Worm (Caenorhabditis elegans) whole organism, L4 larva: ENCODE measurements around the gene nas-31.
A peak's percentile ranks its signal among the peaks of the same experiment; 100 is the strongest.

Experiments
- F26F4.8 ChIP-seq: fragments of 200-800 bp; sonication (Bioruptor generic); conservative IDR thresholded peaks from 2 replicates; pipeline ENCODE4 v1.3.6; 2022; ENCODE audit warnings: missing genetic modification characterization, missing compliant biosample characterization
- F37D6.2 ChIP-seq: sonication (generic microtip); optimal IDR thresholded peaks from 2 replicates; lab custom pipeline; 2016; ENCODE audit warnings: mild to moderate bottlenecking, missing genetic modification characterization, missing compliant biosample characterization
- F49E8.2 ChIP-seq: sonication (generic microtip); optimal IDR thresholded peaks from 2 replicates; lab custom pipeline; 2016; ENCODE audit warnings: missing compliant biosample characterization, mild to moderate bottlenecking, missing genetic modification characterization, borderline replicate concordance
- R02D3.7 ChIP-seq: fragments of 150-350 bp; sonication (generic microtip); optimal IDR thresholded peaks from 3 replicates; lab custom pipeline; 2014; ENCODE audit warnings: missing biosample characterization, missing genetic modification characterization
- Y105C5A.15 ChIP-seq: fragments of 200-800 bp; sonication (Bioruptor generic); IDR thresholded peaks from 2 replicates; pipeline ENCODE4 v1.3.6; 2022; ENCODE audit warnings: missing genetic modification characterization, missing compliant biosample characterization
- Y5F2A.4 ChIP-seq: fragments of 200-800 bp; sonication (Bioruptor generic); optimal IDR thresholded peaks from 2 replicates; lab custom pipeline; 2018; ENCODE audit warnings: mild to moderate bottlenecking, missing genetic modification characterization, missing compliant biosample characterization
- Y75B8A.6 ChIP-seq: fragments of 200-800 bp; sonication (Bioruptor generic); IDR thresholded peaks from 2 replicates; pipeline ENCODE4 v1.3.6; 2022; ENCODE audit warnings: missing genetic modification reagents, missing genetic modification characterization, missing compliant biosample characterization
- ZK337.2 ChIP-seq: fragments of 200-800 bp; sonication (Bioruptor generic); IDR thresholded peaks from 2 replicates; pipeline ENCODE4 v1.3.6; 2022; ENCODE audit warnings: missing genetic modification reagents, missing genetic modification characterization, missing compliant biosample characterization
- aha-1 ChIP-seq: fragments of 150-350 bp; peaks from one replicate; lab custom pipeline; 2014; ENCODE audit warnings: missing biosample characterization, missing genetic modification characterization
- arid-1 ChIP-seq: fragments of 200-800 bp; sonication (Bioruptor generic); conservative IDR thresholded peaks from 2 replicates; pipeline ENCODE4 v1.3.6; 2022; ENCODE audit warnings: missing genetic modification reagents, missing genetic modification characterization, missing compliant biosample characterization
- ceh-32 ChIP-seq: sonication (generic microtip); optimal IDR thresholded peaks from 2 replicates; lab custom pipeline; 2016; ENCODE audit warnings: mild to moderate bottlenecking, missing genetic modification characterization, missing compliant biosample characterization; ENCODE audit not compliant: poor library complexity
- ceh-82 ChIP-seq: sonication (generic microtip); optimal IDR thresholded peaks from 2 replicates; lab custom pipeline; 2017; ENCODE audit warnings: missing biosample characterization, missing genetic modification characterization
- ctbp-1 ChIP-seq: fragments of 200-800 bp; sonication (Bioruptor generic); IDR thresholded peaks from 2 replicates; pipeline ENCODE4 v1.3.6; 2022; ENCODE audit warnings: missing genetic modification reagents, missing genetic modification characterization, missing compliant biosample characterization
- daf-19 ChIP-seq: fragments of 200-800 bp; sonication (Bioruptor generic); conservative IDR thresholded peaks from 2 replicates; pipeline ENCODE4 v1.3.6; 2022; ENCODE audit warnings: missing genetic modification characterization, missing compliant biosample characterization
- dmd-6 ChIP-seq: fragments of 200-800 bp; sonication (Bioruptor generic); IDR thresholded peaks from 2 replicates; pipeline ENCODE4 v1.3.6; 2022; ENCODE audit warnings: missing genetic modification reagents, missing genetic modification characterization, missing compliant biosample characterization
- dmd-8 ChIP-seq: fragments of 200-800 bp; sonication (Bioruptor generic); IDR thresholded peaks from 2 replicates; pipeline ENCODE4 v1.3.6; 2022; ENCODE audit warnings: missing genetic modification characterization, missing compliant biosample characterization
- dmd-9 ChIP-seq: fragments of 200-800 bp; sonication (Bioruptor generic); IDR thresholded peaks from 2 replicates; pipeline ENCODE4 v1.3.6; 2022; ENCODE audit warnings: missing genetic modification reagents, missing genetic modification characterization, missing compliant biosample characterization
- duxl-1 ChIP-seq: sonication (generic microtip); optimal IDR thresholded peaks from 2 replicates; lab custom pipeline; 2016; ENCODE audit warnings: mild to moderate bottlenecking, missing genetic modification characterization, moderate library complexity, missing compliant biosample characterization; ENCODE audit not compliant: poor library complexity
- dve-1 ChIP-seq: sonication (generic microtip); optimal IDR thresholded peaks from 2 replicates; lab custom pipeline; 2017; ENCODE audit warnings: antibody characterized with exemption, mild to moderate bottlenecking, missing genetic modification characterization, missing compliant biosample characterization; ENCODE audit not compliant: insufficient read depth
- egl-27 ChIP-seq: sonication (generic microtip); optimal IDR thresholded peaks from 3 replicates; lab custom pipeline; 2017; ENCODE audit warnings: missing biosample characterization, missing genetic modification reagents, missing genetic modification characterization
- fkh-10 ChIP-seq: fragments of 150-350 bp; optimal IDR thresholded peaks from 2 replicates; lab custom pipeline; 2014; ENCODE audit warnings: missing biosample characterization, missing genetic modification reagents, missing genetic modification characterization
- gei-8 ChIP-seq: fragments of 200-800 bp; sonication (Bioruptor generic); optimal IDR thresholded peaks from 2 replicates; lab custom pipeline; 2018; ENCODE audit warnings: mild to moderate bottlenecking, missing genetic modification characterization, missing compliant biosample characterization
- hif-1 ChIP-seq, 2 experiments: sonication (generic microtip); optimal IDR thresholded peaks; 2 replicates each; lab custom pipeline; 2016 to 2017; ENCODE audit warnings: missing compliant biosample characterization in 2 of 2, missing genetic modification characterization in 2 of 2, missing genetic modification reagents in 2 of 2, missing genotype in 2 of 2, mild to moderate bottlenecking in 1 of 2
- hmg-1.1 ChIP-seq: fragments of 200-800 bp; sonication (Bioruptor generic); IDR thresholded peaks from 2 replicates; pipeline ENCODE4 v1.3.6; 2022; ENCODE audit warnings: missing genetic modification reagents, missing genetic modification characterization, missing compliant biosample characterization
- jun-1 ChIP-seq: fragments of 150-350 bp; optimal IDR thresholded peaks from 2 replicates; lab custom pipeline; 2014; ENCODE audit warnings: missing biosample characterization, missing genetic modification reagents, missing genetic modification characterization
- lim-7 ChIP-seq: fragments of 200-800 bp; sonication (Bioruptor generic); IDR thresholded peaks from 2 replicates; pipeline ENCODE4 v1.3.6; 2022; ENCODE audit warnings: missing genetic modification characterization, missing compliant biosample characterization
- lin-29 ChIP-seq: fragments of 200-800 bp; sonication (Bioruptor generic); IDR thresholded peaks from 2 replicates; pipeline ENCODE4 v1.3.6; 2022; ENCODE audit warnings: missing genetic modification reagents, missing genetic modification characterization, missing compliant biosample characterization
- lin-38 ChIP-seq: fragments of 200-800 bp; sonication (Bioruptor generic); IDR thresholded peaks from 2 replicates; pipeline ENCODE4 v1.3.6; 2022; ENCODE audit warnings: missing genetic modification reagents, missing genetic modification characterization, missing compliant biosample characterization
- lsy-2 ChIP-seq, 2 experiments: fragments of 150-350 bp in 1 of 2; sonication (generic microtip) in 1 of 2; optimal IDR thresholded peaks; 2 replicates each; lab custom pipeline; 2014 to 2017; ENCODE audit warnings: missing biosample characterization in 2 of 2, missing genetic modification characterization in 2 of 2
- madf-5 ChIP-seq, 2 experiments: fragments of 200-800 bp; sonication (Bioruptor generic); IDR thresholded peaks; 2 replicates each; pipeline ENCODE4 v1.3.6; 2022; ENCODE audit warnings: missing compliant biosample characterization in 2 of 2, missing genetic modification characterization in 2 of 2
- madf-9 ChIP-seq: fragments of 200-800 bp; sonication (Bioruptor generic); conservative IDR thresholded peaks from 2 replicates; pipeline ENCODE4 v1.3.6; 2022; ENCODE audit warnings: missing genetic modification reagents, missing genetic modification characterization, missing compliant biosample characterization
- mdt-29 ChIP-seq: fragments of 200-800 bp; sonication (Bioruptor generic); IDR thresholded peaks from 2 replicates; pipeline ENCODE4 v1.3.6; 2022; ENCODE audit warnings: missing genetic modification reagents, missing genetic modification characterization, missing compliant biosample characterization
- mes-2 ChIP-seq: sonication (generic microtip); optimal IDR thresholded peaks from 2 replicates; lab custom pipeline; 2016; ENCODE audit warnings: missing genotype, mild to moderate bottlenecking, missing genetic modification characterization, missing compliant biosample characterization; ENCODE audit not compliant: poor library complexity, severe bottlenecking
- mxl-2 ChIP-seq: fragments of 200-800 bp; sonication (Bioruptor generic); conservative IDR thresholded peaks from 2 replicates; pipeline ENCODE4 v1.3.6; 2022; ENCODE audit warnings: missing genetic modification reagents, missing genetic modification characterization, missing compliant biosample characterization
- mxl-3 ChIP-seq: fragments of 200-800 bp; sonication (Bioruptor generic); optimal IDR thresholded peaks from 2 replicates; lab custom pipeline; 2018; ENCODE audit warnings: mild to moderate bottlenecking, missing genetic modification characterization, missing compliant biosample characterization
- nhr-111 ChIP-seq: fragments of 200-800 bp; sonication (Bioruptor generic); optimal IDR thresholded peaks from 2 replicates; lab custom pipeline; 2018; ENCODE audit warnings: mild to moderate bottlenecking, missing genetic modification characterization, missing compliant biosample characterization
- nhr-237 ChIP-seq: sonication (generic microtip); optimal IDR thresholded peaks from 2 replicates; lab custom pipeline; 2017; ENCODE audit warnings: missing biosample characterization, missing genetic modification characterization
- nhr-41 ChIP-seq: fragments of 200-800 bp; sonication (Bioruptor generic); IDR thresholded peaks from 2 replicates; pipeline ENCODE4 v1.3.6; 2022; ENCODE audit warnings: missing genetic modification reagents, missing genetic modification characterization, missing compliant biosample characterization
- nhr-42 ChIP-seq: fragments of 200-800 bp; sonication (Bioruptor generic); IDR thresholded peaks from 2 replicates; pipeline ENCODE4 v1.3.6; 2022; ENCODE audit warnings: missing genetic modification characterization, missing compliant biosample characterization
- nhr-48 ChIP-seq: sonication (generic microtip); optimal IDR thresholded peaks from 2 replicates; lab custom pipeline; 2016; ENCODE audit warnings: mild to moderate bottlenecking, missing genetic modification characterization, missing compliant biosample characterization
- nhr-77 ChIP-seq: fragments of 150-350 bp; optimal IDR thresholded peaks from 2 replicates; lab custom pipeline; 2014; ENCODE audit warnings: missing biosample characterization, missing genetic modification characterization
- rbr-2 ChIP-seq: sonication (generic microtip); optimal IDR thresholded peaks from 2 replicates; lab custom pipeline; 2016; ENCODE audit warnings: missing genotype, missing genetic modification characterization, missing compliant biosample characterization
- skn-1 ChIP-seq: fragments of 150-350 bp; optimal IDR thresholded peaks from 2 replicates; lab custom pipeline; 2014; ENCODE audit warnings: missing biosample characterization, missing genetic modification characterization
- snpc-4 ChIP-seq: fragments of 150-350 bp; optimal IDR thresholded peaks from 2 replicates; lab custom pipeline; 2014; ENCODE audit warnings: missing biosample characterization, missing genetic modification characterization
- tra-1 ChIP-seq: fragments of 200-800 bp; sonication (Bioruptor generic); IDR thresholded peaks from 2 replicates; pipeline ENCODE4 v1.3.6; 2022; ENCODE audit warnings: missing genetic modification reagents, missing genetic modification characterization, missing compliant biosample characterization
- unc-130 ChIP-seq: sonication (generic microtip); optimal IDR thresholded peaks from 2 replicates; lab custom pipeline; 2016; ENCODE audit warnings: missing genetic modification reagents, missing genetic modification characterization, missing compliant biosample characterization
- unc-39 ChIP-seq: sonication (generic microtip); optimal IDR thresholded peaks from 2 replicates; lab custom pipeline; 2017; ENCODE audit warnings: missing biosample characterization, missing genetic modification characterization
- unc-62 ChIP-seq, 3 experiments: fragments of 150-350 bp in 1 of 3; sonication (generic microtip); optimal IDR thresholded peaks in 2 of 3; peaks in 1 of 3; 1 replicate in 1 of 3; 2 replicates in 2 of 3; lab custom pipeline; 2014 to 2017; ENCODE audit warnings: missing biosample characterization in 3 of 3, missing genetic modification characterization in 3 of 3, missing genetic modification reagents in 3 of 3, missing genotype in 1 of 3
- vab-7 ChIP-seq: fragments of 200-800 bp; sonication (Bioruptor generic); IDR thresholded peaks from 2 replicates; pipeline ENCODE4 v1.3.6; 2022; ENCODE audit warnings: missing genetic modification reagents, missing genetic modification characterization, missing compliant biosample characterization
- zag-1 ChIP-seq: fragments of 150-350 bp; optimal IDR thresholded peaks from 2 replicates; lab custom pipeline; 2014; ENCODE audit warnings: missing biosample characterization, missing genetic modification characterization
- ztf-11 ChIP-seq: fragments of 150-350 bp; optimal IDR thresholded peaks from 2 replicates; lab custom pipeline; 2014; ENCODE audit warnings: missing biosample characterization, missing genetic modification characterization

The nas-31 gene

DNA sequence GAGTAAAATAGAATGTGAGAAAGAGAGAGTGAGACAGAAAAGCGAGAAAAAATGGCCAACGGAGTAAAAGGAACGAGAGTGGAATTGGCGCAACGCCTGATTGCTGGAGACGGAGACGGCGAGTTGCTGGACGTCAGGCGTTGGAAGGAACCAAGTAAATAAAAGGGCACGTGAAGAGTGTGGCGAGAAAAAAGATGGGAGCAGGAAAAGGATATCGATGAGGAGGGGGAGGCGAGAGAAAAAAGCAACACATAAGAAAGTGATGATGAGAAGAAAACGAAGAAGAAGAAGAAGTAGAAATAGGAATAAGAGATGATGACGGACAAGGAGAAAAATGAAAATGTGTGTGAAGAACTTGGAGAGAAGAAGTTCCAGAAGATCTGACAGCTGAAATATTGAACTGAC lies 50.2 kb downstream of the nas-31 start (continued):
- TF ChIP-seq arid-1 (GFP tag; lab: Robert Waterston, UW) (no peak), dve-1 (peak; percentile 77), F49E8.2 (tag; lab: Kevin White, UChicago) (no peak), daf-19 (GFP tag; lab: Robert Waterston, UW) (no peak), dmd-9 (GFP tag; lab: Robert Waterston, UW) (no peak), ZK337.2 (GFP tag; lab: Robert Waterston, UW) (peak; percentile 43; the same call in 1 of the 2 replicates), gei-8 (peak; percentile 47), rbr-2 (tag; lab: Kevin White, UChicago) (peak; percentile 75), skn-1 (tag; lab: Kevin White, UChicago) (no peak), madf-9 (GFP tag; lab: Robert Waterston, UW) (no peak), ztf-11 (tag; lab: Kevin White, UChicago) (no peak), hmg-1.1 (peak; percentile 87), nhr-48 (tag; lab: Kevin White, UChicago) (peak; percentile 28), Y5F2A.4 (GFP tag; lab: Kevin White, UChicago) (no peak), vab-7 (GFP tag; lab: Robert Waterston, UW) (peak; percentile 42; the same call in 1 of the 2 replicates), tra-1 (GFP tag; lab: Robert Waterston, UW) (peak; percentile 73), F26F4.8 (no peak), mes-2 (tag; lab: Kevin White, UChicago) (peak; percentile 53), unc-130 (GFP tag; lab: Kevin White, UChicago) (no peak), ctbp-1 (peak; percentile 91), Y75B8A.6 (GFP tag; lab: Robert Waterston, UW) (no peak), R02D3.7 (tag; lab: Kevin White, UChicago) (no peak), jun-1 (tag; lab: Kevin White, UChicago) (no peak), aha-1 (peak; percentile 99), nhr-41 (GFP tag; lab: Robert Waterston, UW) (no peak), nhr-111 (GFP tag; lab: Kevin White, UChicago) (no peak), ceh-32 (peak; percentile 12), zag-1 (no peak), unc-62 (GFP tag; optimal IDR thresholded peaks at IDR 0.05 in 1 of 2; lab: Kevin White, UChicago) (peak in 1 of 2 experiments; percentile 95), unc-62 (tag; optimal IDR thresholded peaks at IDR 0.05; lab: Kevin White, UChicago) (no peak), mxl-3 (GFP tag; lab: Kevin White, UChicago) (peak; percentile 62), lim-7 (GFP tag; lab: Robert Waterston, UW) (no peak), unc-39 (tag; lab: Kevin White, UChicago) (no peak), madf-5 (GFP tag; IDR thresholded peaks at IDR 0.05; lab: Robert Waterston, UW) (no peak), nhr-77 (tag; lab: Kevin White, UChicago) (peak; percentile 67), ceh-82 (tag; lab: Kevin White, UChicago) (no peak), lsy-2 (tag; optimal IDR thresholded peaks at IDR 0.05; lab: Kevin White, UChicago) (peak; percentile 76 to 79), Y105C5A.15 (GFP tag; lab: Robert Waterston, UW) (no peak), snpc-4 (no peak), F37D6.2 (tag; lab: Kevin White, UChicago) (peak; percentile 54), hif-1 (tag; optimal IDR thresholded peaks at IDR 0.05; lab: Kevin White, UChicago) (peak in 1 of 2 experiments; percentile 67), nhr-237 (tag; lab: Kevin White, UChicago) (no peak), dmd-8 (GFP tag; lab: Robert Waterston, UW) (no peak), duxl-1 (tag; lab: Kevin White, UChicago) (no peak), lin-38 (no peak), mdt-29 (GFP tag; lab: Robert Waterston, UW) (no peak), lin-29 (GFP tag; lab: Robert Waterston, UW) (no peak), dmd-6 (GFP tag; lab: Robert Waterston, UW) (peak; percentile 79), mxl-2 (GFP tag; lab: Robert Waterston, UW) (no peak), fkh-10 (GFP tag; lab: Kevin White, UChicago) (peak; percentile 92), egl-27 (tag; lab: Kevin White, UChicago) (no peak), nhr-42 (no peak)
